Fruit fly (Drosophila melanogaster): ENCODE results near the gene CG16781.

The CG16781 gene

DNA sequence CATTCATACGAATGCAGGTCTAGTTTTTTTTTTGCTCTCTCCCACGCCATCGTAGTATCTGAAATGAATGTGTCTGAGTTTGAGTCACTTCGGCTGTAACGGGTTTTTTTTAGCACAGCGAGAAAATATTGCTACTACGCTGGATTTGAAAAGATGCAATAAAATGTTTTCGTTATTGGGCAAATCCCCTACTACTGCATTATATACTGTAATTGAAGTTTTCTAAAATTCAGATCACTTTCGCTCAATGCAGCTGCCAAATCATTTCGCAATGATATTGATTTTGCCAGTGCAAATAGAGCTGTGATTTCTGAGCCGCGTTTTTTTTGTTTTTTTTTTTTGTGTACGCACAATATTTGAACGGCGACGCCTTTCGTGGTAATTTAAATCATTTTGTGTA, 30.9 kb downstream of the CG16781 start (continued):
- no peak for TF ChIP-seq lola (GFP tag; optimal IDR thresholded peaks at IDR 0.05)
- TF ChIP-seq Rfx (GFP tag; IDR thresholded peaks at IDR 0.05) = peak; percentile 62; the same call in 1 of the 2 replicates
- TF ChIP-seq ewg (GFP tag; optimal IDR thresholded peaks at IDR 0.05) = no peak
- TF ChIP-seq Gug (GFP tag; IDR thresholded peaks at IDR 0.05) = peak; percentile 54; the same call in 2 of the 4 replicates
- no peak for TF ChIP-seq aop (GFP tag; IDR thresholded peaks at IDR 0.05)
- TF ChIP-seq crp (GFP tag; optimal IDR thresholded peaks at IDR 0.05) = no peak
- peak; percentile 20 for TF ChIP-seq CoRest (tag; optimal IDR thresholded peaks at IDR 0.05)
- peak; percentile 43; the same call in 1 of the 3 replicates for TF ChIP-seq CG7357 (GFP tag; IDR thresholded peaks at IDR 0.05)
- no peak for TF ChIP-seq pros (GFP tag; optimal IDR thresholded peaks at IDR 0.05)
- TF ChIP-seq tap (tag; optimal IDR thresholded peaks at IDR 0.05) = peak; percentile 13
- no peak for TF ChIP-seq cwo (GFP tag; optimal IDR thresholded peaks at IDR 0.05)
- TF ChIP-seq prd (optimal IDR thresholded peaks at IDR 0.05) = no peak
- TF ChIP-seq prd (GFP tag; IDR thresholded peaks at IDR 0.05) = peak; percentile 63; the same call in 2 of the 3 replicates
- TF ChIP-seq CG17328 (GFP tag; IDR thresholded peaks at IDR 0.05) = peak; percentile 52; the same call in 1 of the 2 replicates
- peak; percentile 41 for TF ChIP-seq Sox100B (GFP tag; optimal IDR thresholded peaks at IDR 0.05)
- no peak for TF ChIP-seq ato (GFP tag; IDR thresholded peaks at IDR 0.05; ENCODE audit: partially characterized antibody)
- peak; percentile 25 for TF ChIP-seq tin (GFP tag; optimal IDR thresholded peaks at IDR 0.05)
- no peak for TF ChIP-seq D19A (tag; optimal IDR thresholded peaks at IDR 0.05)
- TF ChIP-seq Atf6 (GFP tag; IDR thresholded peaks at IDR 0.05) = peak; percentile 43; the same call in 1 of the 2 replicates
- TF ChIP-seq mam (GFP tag; optimal IDR thresholded peaks at IDR 0.05) = peak; percentile 57
- peak; percentile 59 for TF ChIP-seq CG11504 (tag; optimal IDR thresholded peaks at IDR 0.05)
- no peak for TF ChIP-seq kni (GFP tag; optimal IDR thresholded peaks at IDR 0.05)
- TF ChIP-seq CG33557 (GFP tag; optimal IDR thresholded peaks at IDR 0.05) = no peak
- TF ChIP-seq hb (GFP tag; IDR thresholded peaks at IDR 0.05; ENCODE audit: partially characterized antibody) = no peak
- TF ChIP-seq chinmo (GFP tag; IDR thresholded peaks at IDR 0.05; ENCODE audit: partially characterized antibody) = no peak
- peak; percentile 8 for TF ChIP-seq CG8944 (GFP tag; optimal IDR thresholded peaks at IDR 0.05)
- no peak for TF ChIP-seq CTCF (GFP tag; optimal IDR thresholded peaks at IDR 0.05)
- TF ChIP-seq HmgZ (tag; optimal IDR thresholded peaks at IDR 0.05) = no peak
- TF ChIP-seq CG18619 (GFP tag; optimal IDR thresholded peaks at IDR 0.05) = no peak
- TF ChIP-seq Dll (GFP tag; IDR thresholded peaks at IDR 0.05; ENCODE audit: partially characterized antibody) = no peak
- no peak for TF ChIP-seq gsb (GFP tag; IDR thresholded peaks at IDR 0.05)
- no peak for TF ChIP-seq CG8924 (tag; optimal IDR thresholded peaks at IDR 0.05)
- no peak for TF ChIP-seq B-H2 (GFP tag; optimal IDR thresholded peaks at IDR 0.05)
- TF ChIP-seq wor (GFP tag; IDR thresholded peaks at IDR 0.05) = peak; percentile 62
- TF ChIP-seq Spps (tag; optimal IDR thresholded peaks at IDR 0.05) = no peak
- peak; percentile 48 for TF ChIP-seq esg (GFP tag; conservative IDR thresholded peaks at IDR 0.05)
- peak; percentile 38; the same call in 2 of the 3 replicates for TF ChIP-seq Aef1 (GFP tag; IDR thresholded peaks at IDR 0.05)
- TF ChIP-seq CG11723 (GFP tag; optimal IDR thresholded peaks at IDR 0.05) = no peak
- TF ChIP-seq Nf-YA (GFP tag; IDR thresholded peaks at IDR 0.05) = no peak
- TF ChIP-seq Lhr (GFP tag; optimal IDR thresholded peaks at IDR 0.05) = no peak
- no peak for TF ChIP-seq mirr (GFP tag; optimal IDR thresholded peaks at IDR 0.05)
- TF ChIP-seq CrebB (tag; optimal IDR thresholded peaks at IDR 0.05) = no peak
- no peak for TF ChIP-seq gsb-n (tag; optimal IDR thresholded peaks at IDR 0.05)
- peak; percentile 7 for TF ChIP-seq Hmr (GFP tag; optimal IDR thresholded peaks at IDR 0.05)
- TF ChIP-seq Dek (tag; optimal IDR thresholded peaks at IDR 0.05) = no peak
- TF ChIP-seq sens (GFP tag) = peak; percentile 88
- peak; percentile 3 for TF ChIP-seq bab2 (GFP tag; optimal IDR thresholded peaks at IDR 0.05)
- no peak for TF ChIP-seq hbn (GFP tag; IDR thresholded peaks at IDR 0.05; ENCODE audit: partially characterized antibody)
- peak; percentile 30 for TF ChIP-seq her (GFP tag; optimal IDR thresholded peaks at IDR 0.05)
- TF ChIP-seq gcm (GFP tag; optimal IDR thresholded peaks at IDR 0.05) = no peak
- no peak for TF ChIP-seq CG4404 (GFP tag; IDR thresholded peaks at IDR 0.05)
